Fruit fly (Drosophila melanogaster): Measurements from ENCODE around the gene Wnk.

DNA sequence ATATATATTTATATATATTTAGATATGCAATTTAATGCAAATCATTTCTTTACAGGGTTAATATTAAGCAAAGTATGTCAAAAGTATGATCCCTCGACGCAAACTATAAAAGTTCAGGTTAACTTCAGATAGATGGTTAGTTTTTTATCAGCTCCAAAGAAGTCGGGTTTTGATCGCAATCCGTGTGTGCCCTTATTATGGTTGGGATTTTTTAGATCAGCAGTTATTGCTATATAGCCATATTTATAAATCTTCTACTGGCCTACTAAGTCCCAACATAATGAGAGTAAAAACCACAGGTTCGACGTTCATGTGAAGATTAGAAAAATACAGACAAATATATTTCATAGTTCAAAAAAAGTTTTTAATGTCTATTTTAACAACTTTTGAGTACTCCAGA lies 19.1 kb upstream of the Wnk start, which contains the start of gene EMC10:
- TF ChIP-seq Dll (optimal IDR thresholded peaks at IDR 0.05) (no peak), CG8478 (optimal IDR thresholded peaks at IDR 0.05) (no peak), EcR (GFP tag; optimal IDR thresholded peaks at IDR 0.05) (no peak), pan (optimal IDR thresholded peaks at IDR 0.05) (no peak), usp (GFP tag; optimal IDR thresholded peaks at IDR 0.05) (no peak), psq (optimal IDR thresholded peaks at IDR 0.05) (no peak)

Measured in whole organism.